Worm (Caenorhabditis elegans) whole organism, young adult: ENCODE data around the gene zig-12.

Source experiments
- B0035.1 ChIP-seq: sonication (generic microtip); optimal IDR thresholded peaks from 2 replicates; lab custom pipeline; 2016; ENCODE audit warnings: missing genetic modification characterization, mild to moderate bottlenecking, missing compliant biosample characterization, missing genotype, missing genetic modification reagents
- B0261.1 ChIP-seq: sonication (generic microtip); optimal IDR thresholded peaks from 2 replicates; lab custom pipeline; 2016; ENCODE audit warnings: mild to moderate bottlenecking, missing genetic modification characterization, moderate library complexity, missing compliant biosample characterization
- C06A6.2 ChIP-seq: fragments of 200-800 bp; sonication (Bioruptor generic); conservative IDR thresholded peaks from 2 replicates; pipeline ENCODE4 v1.3.6; 2022; ENCODE audit warnings: missing genetic modification characterization, missing compliant biosample characterization
- F22D6.2 ChIP-seq: sonication (generic microtip); optimal IDR thresholded peaks from 2 replicates; lab custom pipeline; 2016; ENCODE audit warnings: mild to moderate bottlenecking, missing genetic modification characterization, missing compliant biosample characterization
- F52B5.7 ChIP-seq: sonication (generic microtip); optimal IDR thresholded peaks from 2 replicates; lab custom pipeline; 2016; ENCODE audit warnings: mild to moderate bottlenecking, missing genetic modification characterization, missing compliant biosample characterization
- K11D2.4 ChIP-seq: fragments of 200-800 bp; sonication (Bioruptor generic); IDR thresholded peaks from 2 replicates; pipeline ENCODE4 v1.3.6; 2022; ENCODE audit warnings: missing genetic modification reagents, missing genetic modification characterization, missing compliant biosample characterization
- Y56A3A.18 ChIP-seq: fragments of 200-800 bp; sonication (Bioruptor generic); IDR thresholded peaks from 2 replicates; pipeline ENCODE4 v1.3.6; 2022; ENCODE audit warnings: missing genetic modification reagents, missing genetic modification characterization, missing compliant biosample characterization
- Y67H2A.10 ChIP-seq: fragments of 200-800 bp; sonication (Bioruptor generic); conservative IDR thresholded peaks from 2 replicates; pipeline ENCODE4 v1.3.6; 2022; ENCODE audit warnings: missing genetic modification reagents, missing genetic modification characterization, missing compliant biosample characterization
- Y95B8A.8 ChIP-seq: fragments of 200-800 bp; sonication (Bioruptor generic); IDR thresholded peaks from 2 replicates; pipeline ENCODE4 v1.3.6; 2022; ENCODE audit warnings: missing genetic modification reagents, missing genetic modification characterization, missing compliant biosample characterization
- akir-1 ChIP-seq: fragments of 200-800 bp; sonication (Bioruptor generic); optimal IDR thresholded peaks from 2 replicates; lab custom pipeline; 2018; ENCODE audit warnings: mild to moderate bottlenecking, missing genetic modification characterization, moderate library complexity, missing compliant biosample characterization
- aptf-3 ChIP-seq: fragments of 200-800 bp; sonication (Bioruptor generic); IDR thresholded peaks from 2 replicates; pipeline ENCODE4 v1.3.6; 2022; ENCODE audit warnings: missing genetic modification characterization, missing compliant biosample characterization
- atf-7 ChIP-seq: sonication (generic microtip); optimal IDR thresholded peaks from 2 replicates; lab custom pipeline; 2017; ENCODE audit warnings: mild to moderate bottlenecking, missing genetic modification characterization, missing compliant biosample characterization
- attf-5 ChIP-seq: fragments of 200-800 bp; sonication (Bioruptor generic); optimal IDR thresholded peaks from 2 replicates; lab custom pipeline; 2018; ENCODE audit warnings: mild to moderate bottlenecking, missing genetic modification characterization, missing compliant biosample characterization
- cebp-1 ChIP-seq, 2 experiments: fragments of 200-800 bp in 1 of 2; sonication (Bioruptor generic) in 1 of 2; sonication (generic microtip) in 1 of 2; IDR thresholded peaks in 1 of 2; optimal IDR thresholded peaks in 1 of 2; 2 replicates each; pipeline versions ENCODE4 v1.3.6 to Lab custom; 2017 to 2022; ENCODE audit warnings: missing compliant biosample characterization in 2 of 2, missing genetic modification characterization in 2 of 2, mild to moderate bottlenecking in 1 of 2, missing genetic modification reagents in 1 of 2, moderate library complexity in 1 of 2
- ceh-40 ChIP-seq: fragments of 200-800 bp; sonication (Bioruptor generic); IDR thresholded peaks from 2 replicates; pipeline ENCODE4 v1.3.6; 2022; ENCODE audit warnings: missing genetic modification characterization, missing compliant biosample characterization
- die-1 ChIP-seq: sonication (generic microtip); optimal IDR thresholded peaks from 2 replicates; lab custom pipeline; 2016; ENCODE audit warnings: missing genotype, mild to moderate bottlenecking, missing genetic modification characterization, missing compliant biosample characterization
- dox-1 ChIP-seq: fragments of 200-800 bp; sonication (Bioruptor generic); IDR thresholded peaks from 2 replicates; pipeline ENCODE4 v1.3.6; 2022; ENCODE audit warnings: missing genetic modification reagents, missing genetic modification characterization, missing compliant biosample characterization
- dpl-1 ChIP-seq: fragments of 150-350 bp; optimal IDR thresholded peaks from 2 replicates; lab custom pipeline; 2014; ENCODE audit warnings: missing biosample characterization, missing genetic modification reagents, missing genetic modification characterization
- egrh-3 ChIP-seq: fragments of 200-800 bp; sonication (Bioruptor generic); IDR thresholded peaks from 2 replicates; pipeline ENCODE4 v1.3.6; 2022; ENCODE audit warnings: missing genetic modification reagents, missing genetic modification characterization, missing compliant biosample characterization
- ekl-4 ChIP-seq: fragments of 200-800 bp; sonication (Bioruptor generic); IDR thresholded peaks from 2 replicates; pipeline ENCODE4 v1.3.6; 2022; ENCODE audit warnings: missing genetic modification reagents, missing genetic modification characterization, missing compliant biosample characterization
- ets-4 ChIP-seq: fragments of 200-800 bp; sonication (Bioruptor generic); optimal IDR thresholded peaks from 2 replicates; lab custom pipeline; 2018; ENCODE audit warnings: mild to moderate bottlenecking, missing genetic modification characterization, missing compliant biosample characterization
- gei-17 ChIP-seq: fragments of 200-800 bp; sonication (Bioruptor generic); optimal IDR thresholded peaks from 2 replicates; lab custom pipeline; 2018; ENCODE audit warnings: mild to moderate bottlenecking, missing genetic modification characterization, missing compliant biosample characterization
- hlh-12 ChIP-seq: sonication (generic microtip); optimal IDR thresholded peaks from 2 replicates; lab custom pipeline; 2016; ENCODE audit warnings: missing genetic modification characterization, missing compliant biosample characterization
- hlh-26 ChIP-seq: fragments of 200-800 bp; sonication (Bioruptor generic); conservative IDR thresholded peaks from 2 replicates; pipeline ENCODE4 v1.3.6; 2022; ENCODE audit warnings: missing genetic modification reagents, missing genetic modification characterization, missing compliant biosample characterization
- hmg-1.2 ChIP-seq: fragments of 200-800 bp; sonication (Bioruptor generic); IDR thresholded peaks from 2 replicates; pipeline ENCODE4 v1.3.6; 2022; ENCODE audit warnings: missing genetic modification reagents, missing genetic modification characterization, missing compliant biosample characterization
- let-526 ChIP-seq: fragments of 200-800 bp; sonication (Bioruptor generic); IDR thresholded peaks from 2 replicates; pipeline ENCODE4 v1.3.6; 2022; ENCODE audit warnings: missing genetic modification reagents, missing genetic modification characterization, missing compliant biosample characterization
- let-607 ChIP-seq, 2 experiments: fragments of 200-800 bp in 1 of 2; sonication (Bioruptor generic) in 1 of 2; sonication (generic microtip) in 1 of 2; optimal IDR thresholded peaks; 2 replicates each; lab custom pipeline; 2016 to 2018; ENCODE audit warnings: mild to moderate bottlenecking in 2 of 2, missing compliant biosample characterization in 2 of 2, missing genetic modification characterization in 2 of 2, moderate library complexity in 2 of 2, missing genotype in 1 of 2
- lin-35 ChIP-seq, 3 experiments: fragments of 150-350 bp in 2 of 3; sonication (generic microtip) in 1 of 3; optimal IDR thresholded peaks; 2 replicates each; lab custom pipeline; 2014 to 2018; ENCODE audit warnings: missing biosample characterization in 3 of 3, missing genetic modification characterization in 3 of 3, missing genetic modification reagents in 3 of 3
- lin-54 ChIP-seq: fragments of 200-800 bp; sonication (Bioruptor generic); optimal IDR thresholded peaks from 2 replicates; lab custom pipeline; 2018; ENCODE audit warnings: mild to moderate bottlenecking, missing genetic modification characterization, missing compliant biosample characterization
- mcd-1 ChIP-seq: fragments of 200-800 bp; sonication (Bioruptor generic); IDR thresholded peaks from 2 replicates; pipeline ENCODE4 v1.3.6; 2022; ENCODE audit warnings: missing genetic modification reagents, missing genetic modification characterization, missing compliant biosample characterization
- mel-28 ChIP-seq: sonication (generic microtip); optimal IDR thresholded peaks from 2 replicates; lab custom pipeline; 2016; ENCODE audit warnings: borderline replicate concordance, mild to moderate bottlenecking, missing genetic modification characterization, missing compliant biosample characterization
- mes-4 ChIP-seq: sonication (generic microtip); optimal IDR thresholded peaks from 2 replicates; lab custom pipeline; 2016; ENCODE audit warnings: missing genotype, missing genetic modification characterization, missing compliant biosample characterization
- mxl-1 ChIP-seq: sonication (generic microtip); optimal IDR thresholded peaks from 2 replicates; lab custom pipeline; 2016; ENCODE audit warnings: missing genetic modification characterization, missing compliant biosample characterization
- nfya-2 ChIP-seq: fragments of 200-800 bp; sonication (Bioruptor generic); IDR thresholded peaks from 2 replicates; pipeline ENCODE4 v1.3.6; 2022; ENCODE audit warnings: missing genetic modification reagents, missing genetic modification characterization, missing compliant biosample characterization
- nfyb-1 ChIP-seq: fragments of 200-800 bp; sonication (Bioruptor generic); IDR thresholded peaks from 2 replicates; pipeline ENCODE4 v1.3.6; 2022; ENCODE audit warnings: missing genetic modification reagents, missing genetic modification characterization, missing compliant biosample characterization
- nhr-120 ChIP-seq: fragments of 200-800 bp; sonication (Bioruptor generic); IDR thresholded peaks from 2 replicates; pipeline ENCODE4 v1.3.6; 2022; ENCODE audit warnings: missing genetic modification characterization, missing compliant biosample characterization
- nhr-80 ChIP-seq: sonication (generic microtip); optimal IDR thresholded peaks from 2 replicates; lab custom pipeline; 2016; ENCODE audit warnings: missing genetic modification characterization, missing compliant biosample characterization
- pbrm-1 ChIP-seq: fragments of 200-800 bp; sonication (Bioruptor generic); IDR thresholded peaks from 2 replicates; pipeline ENCODE4 v1.3.6; 2022; ENCODE audit warnings: missing genetic modification reagents, missing genetic modification characterization, missing compliant biosample characterization
- rcor-1 ChIP-seq: fragments of 200-800 bp; sonication (Bioruptor generic); IDR thresholded peaks from 2 replicates; pipeline ENCODE4 v1.3.6; 2022; ENCODE audit warnings: missing genetic modification reagents, missing genetic modification characterization, missing compliant biosample characterization
- rpc-1 ChIP-seq, 2 experiments: fragments of 150-350 bp in 1 of 2; sonication (generic microtip) in 1 of 2; optimal IDR thresholded peaks; 2 replicates each; lab custom pipeline; 2014 to 2018; ENCODE audit warnings: missing biosample characterization in 1 of 2, missing genetic modification characterization in 1 of 2, missing genetic modification reagents in 1 of 2, missing genotype in 1 of 2
- sdz-38 ChIP-seq: sonication (generic microtip); optimal IDR thresholded peaks from 2 replicates; lab custom pipeline; 2016; ENCODE audit warnings: missing genotype, missing genetic modification characterization, missing compliant biosample characterization
- snpc-3.4 ChIP-seq: sonication (generic microtip); optimal IDR thresholded peaks from 2 replicates; lab custom pipeline; 2017; ENCODE audit warnings: missing genetic modification characterization, mild to moderate bottlenecking, missing compliant biosample characterization, antibody characterized with exemption, moderate library complexity, missing genotype, missing genetic modification reagents
- snpc-4 ChIP-seq, 5 experiments: fragments of 150-350 bp in 1 of 5; sonication (generic microtip) in 4 of 5; optimal IDR thresholded peaks; 2 replicates each; lab custom pipeline; 2014 to 2018; ENCODE audit warnings: missing genetic modification characterization in 5 of 5, missing biosample characterization in 3 of 5, antibody characterized with exemption in 2 of 5, mild to moderate bottlenecking in 2 of 5, missing compliant biosample characterization in 2 of 5, missing genotype in 2 of 5, moderate library complexity in 2 of 5, missing genetic modification reagents in 1 of 5
- somi-1 ChIP-seq: fragments of 200-800 bp; sonication (Bioruptor generic); optimal IDR thresholded peaks from 2 replicates; lab custom pipeline; 2018; ENCODE audit warnings: mild to moderate bottlenecking, missing genetic modification characterization, missing compliant biosample characterization
- sptf-2 ChIP-seq: fragments of 200-800 bp; sonication (Bioruptor generic); optimal IDR thresholded peaks from 2 replicates; lab custom pipeline; 2018; ENCODE audit warnings: mild to moderate bottlenecking, missing genetic modification characterization, missing compliant biosample characterization
- ztf-26 ChIP-seq: sonication (generic microtip); optimal IDR thresholded peaks from 2 replicates; lab custom pipeline; 2017; ENCODE audit warnings: missing genetic modification characterization, missing compliant biosample characterization

Gene zig-12

DNA sequence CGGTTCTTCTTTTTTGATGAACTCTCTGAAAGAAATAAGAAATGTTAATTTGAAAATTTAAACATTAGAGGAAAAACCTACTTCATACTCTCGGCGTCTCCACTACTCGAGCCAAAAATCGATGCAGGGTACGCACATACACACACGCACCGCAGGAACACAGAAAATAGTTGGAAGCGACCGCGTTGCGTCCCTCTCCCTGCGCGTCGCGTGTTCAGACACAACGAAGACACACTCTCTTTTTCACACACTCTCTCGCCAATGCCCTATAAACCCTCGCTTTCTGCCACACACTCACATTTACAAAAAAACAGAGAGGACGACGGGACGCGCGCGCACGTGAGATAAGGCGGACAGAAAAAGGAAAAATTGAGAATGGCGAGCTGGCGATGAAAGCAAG, 47.2 kb downstream of the zig-12 start, which contains the start of gene R04E5.9 (continued):
- peak; percentile 11 for TF ChIP-seq die-1
- TF ChIP-seq B0035.1 (tag; lab: Kevin White, UChicago): peak; percentile 28
- TF ChIP-seq hlh-26 (GFP tag; lab: Robert Waterston, UW): 0 out of 2 replicates have a peak, but pooled peaks have one; percentile 48
- no peak for TF ChIP-seq nfya-2 (GFP tag; lab: Robert Waterston, UW)
- TF ChIP-seq B0261.1 (tag; lab: Kevin White, UChicago): peak; percentile 22
- TF ChIP-seq somi-1 (GFP tag; lab: Kevin White, UChicago): peak; percentile 44
- peak; percentile 7 for TF ChIP-seq F52B5.7 (tag; lab: Kevin White, UChicago)
- TF ChIP-seq ceh-40 (GFP tag; lab: Robert Waterston, UW): no peak
- peak; percentile 91 for TF ChIP-seq ets-4
- 0 out of 2 replicates have a peak, but pooled peaks have one; percentile 42 for TF ChIP-seq C06A6.2 (GFP tag; lab: Robert Waterston, UW)
- no peak for TF ChIP-seq dpl-1 (GFP tag; lab: Kevin White, UChicago)
- TF ChIP-seq F22D6.2 (tag; lab: Kevin White, UChicago): peak; percentile 35
- peak in 1 of 3 experiments; percentile 63 for TF ChIP-seq lin-35 (GFP tag; optimal IDR thresholded peaks at IDR 0.05; lab: Kevin White, UChicago)
- TF ChIP-seq nfyb-1 (GFP tag; lab: Robert Waterston, UW): peak; percentile 60; the same call in 1 of the 2 replicates
- peak; percentile 99 for TF ChIP-seq nhr-80
- TF ChIP-seq ekl-4 (GFP tag; lab: Robert Waterston, UW): 0 out of 2 replicates have a peak, but pooled peaks have one; percentile 16
- no peak for TF ChIP-seq Y56A3A.18 (GFP tag; lab: Robert Waterston, UW)
- peak; percentile 4 for TF ChIP-seq mxl-1 (tag; lab: Kevin White, UChicago)
- TF ChIP-seq gei-17 (GFP tag; lab: Kevin White, UChicago): peak; percentile 51
- TF ChIP-seq mes-4 (tag; lab: Kevin White, UChicago): no peak
- TF ChIP-seq Y67H2A.10 (GFP tag; lab: Robert Waterston, UW): peak; percentile 24; the same call in 1 of the 2 replicates
- peak; percentile 17 for TF ChIP-seq mel-28 (tag; lab: Kevin White, UChicago)
- no peak for TF ChIP-seq Y95B8A.8
- peak; percentile 64 for TF ChIP-seq atf-7 (tag; lab: Kevin White, UChicago)
- TF ChIP-seq hmg-1.2 (GFP tag; lab: Robert Waterston, UW): peak; percentile 84
- peak; percentile 61 for TF ChIP-seq mcd-1 (GFP tag; lab: Robert Waterston, UW)
- 0 out of 2 replicates have a peak, but pooled peaks have one; percentile 36 for TF ChIP-seq let-526
- no peak for TF ChIP-seq akir-1 (GFP tag; lab: Kevin White, UChicago)
- TF ChIP-seq aptf-3 (GFP tag; lab: Robert Waterston, UW): no peak
- peak; percentile 91 for TF ChIP-seq dox-1 (GFP tag; lab: Robert Waterston, UW)
- TF ChIP-seq snpc-3.4 (tag; lab: Kevin White, UChicago): no peak
- peak; percentile 69; the same call in 1 of the 2 replicates for TF ChIP-seq K11D2.4 (GFP tag; lab: Robert Waterston, UW)
- TF ChIP-seq attf-5 (GFP tag; lab: Kevin White, UChicago): peak; percentile 93
- TF ChIP-seq egrh-3 (GFP tag; lab: Robert Waterston, UW): peak; percentile 40; the same call in 1 of the 2 replicates
- no peak for TF ChIP-seq nhr-120 (GFP tag; lab: Robert Waterston, UW)
- TF ChIP-seq let-607 (tag; optimal IDR thresholded peaks at IDR 0.05; lab: Kevin White, UChicago): peak; percentile 89 to 92
- no peak for TF ChIP-seq rpc-1 (optimal IDR thresholded peaks at IDR 0.05; lab: Kevin White, UChicago)
- no peak for TF ChIP-seq rpc-1 (tag; optimal IDR thresholded peaks at IDR 0.05; lab: Kevin White, UChicago)
- no peak for TF ChIP-seq sdz-38
- TF ChIP-seq cebp-1 (GFP tag; IDR thresholded peaks at IDR 0.05; lab: Robert Waterston, UW): peak; percentile 17; the same call in 1 of the 2 replicates
- TF ChIP-seq cebp-1 (tag; optimal IDR thresholded peaks at IDR 0.05; lab: Kevin White, UChicago): peak; percentile 87
- peak; percentile 35 for TF ChIP-seq snpc-4 (GFP tag; optimal IDR thresholded peaks at IDR 0.05; lab: Kevin White, UChicago)
- TF ChIP-seq snpc-4 (tag; optimal IDR thresholded peaks at IDR 0.05; lab: Kevin White, UChicago): peak; percentile 17 to 72 (median 60)
- no peak for TF ChIP-seq hlh-12 (tag; lab: Kevin White, UChicago)
- TF ChIP-seq pbrm-1 (GFP tag; lab: Robert Waterston, UW): peak; percentile 66; the same call in 1 of the 2 replicates
- no peak; the same call in 1 of the 2 replicates for TF ChIP-seq rcor-1 (GFP tag; lab: Robert Waterston, UW)
- peak; percentile 69 for TF ChIP-seq ztf-26
- peak; percentile 1 for TF ChIP-seq sptf-2 (GFP tag; lab: Kevin White, UChicago)
- TF ChIP-seq lin-54 (GFP tag; lab: Kevin White, UChicago): peak; percentile 50
